Fruit fly (Drosophila melanogaster): ENCODE results near the gene Aplip1.
A peak's percentile ranks its signal among the peaks of the same experiment; 100 is the strongest.

Gene Aplip1

dm6 chr3L:1216460-1216859 lies 20.3 kb downstream of the Aplip1 start (continued):
- peak; percentile 45 for TF ChIP-seq lmd (GFP tag; IDR thresholded peaks at IDR 0.05)
- TF ChIP-seq ftz-f1 (GFP tag; optimal IDR thresholded peaks at IDR 0.05): no peak
- no peak for TF ChIP-seq CG16779 (GFP tag; IDR thresholded peaks at IDR 0.05)
- TF ChIP-seq CG11560 (tag; IDR thresholded peaks at IDR 0.05): no peak
- TF ChIP-seq Myb (GFP tag; optimal IDR thresholded peaks at IDR 0.05): no peak
- no peak for TF ChIP-seq Nf-YA (GFP tag; IDR thresholded peaks at IDR 0.05)
- TF ChIP-seq cato (GFP tag; optimal IDR thresholded peaks at IDR 0.05; ENCODE audit: borderline replicate concordance): no peak
- TF ChIP-seq CG14860 (GFP tag; IDR thresholded peaks at IDR 0.05; ENCODE audit: partially characterized antibody): no peak
- TF ChIP-seq Spps (tag; optimal IDR thresholded peaks at IDR 0.05): peak; percentile 21
- no peak for TF ChIP-seq CG34224 (GFP tag; IDR thresholded peaks at IDR 0.05; ENCODE audit: partially characterized antibody)
- no peak for TF ChIP-seq CG8089 (GFP tag; optimal IDR thresholded peaks at IDR 0.05)
- TF ChIP-seq CG13424 (tag; optimal IDR thresholded peaks at IDR 0.05): peak; percentile 42
- no peak for TF ChIP-seq corto (GFP tag; optimal IDR thresholded peaks at IDR 0.05)
- no peak for TF ChIP-seq CG2129 (GFP tag; IDR thresholded peaks at IDR 0.05; ENCODE audit: partially characterized antibody)
- no peak for TF ChIP-seq luna (GFP tag; optimal IDR thresholded peaks at IDR 0.05)
- peak; percentile 54 for TF ChIP-seq trem (tag; optimal IDR thresholded peaks at IDR 0.05)
- no peak for TF ChIP-seq HmgZ (tag; optimal IDR thresholded peaks at IDR 0.05)
- no peak for TF ChIP-seq sd (tag; optimal IDR thresholded peaks at IDR 0.05)
- no peak for TF ChIP-seq CG15479 (GFP tag; optimal IDR thresholded peaks at IDR 0.05)
- TF ChIP-seq Xbp1 (GFP tag; optimal IDR thresholded peaks at IDR 0.05): peak; percentile 36
- no peak for TF ChIP-seq Hmx (GFP tag; optimal IDR thresholded peaks at IDR 0.05)
- no peak for TF ChIP-seq her (GFP tag; optimal IDR thresholded peaks at IDR 0.05)
- no peak for TF ChIP-seq Dll (GFP tag; IDR thresholded peaks at IDR 0.05; ENCODE audit: partially characterized antibody)
- TF ChIP-seq danr (GFP tag; IDR thresholded peaks at IDR 0.05): no peak
- no peak for TF ChIP-seq CG9609 (GFP tag; optimal IDR thresholded peaks at IDR 0.05)
- no peak for TF ChIP-seq inv (GFP tag; IDR thresholded peaks at IDR 0.05; ENCODE audit: partially characterized antibody)
- peak; percentile 37 for TF ChIP-seq nerfin-1 (tag; optimal IDR thresholded peaks at IDR 0.05)
- no peak for TF ChIP-seq Doc2 (GFP tag; IDR thresholded peaks at IDR 0.05)
- no peak for TF ChIP-seq ken (GFP tag; IDR thresholded peaks at IDR 0.05)
- no peak for TF ChIP-seq CG7928 (GFP tag; optimal IDR thresholded peaks at IDR 0.05)
- peak; percentile 63 for TF ChIP-seq CG4820 (GFP tag; optimal IDR thresholded peaks at IDR 0.05)
- no peak for TF ChIP-seq CG3163 (GFP tag; optimal IDR thresholded peaks at IDR 0.05)
- no peak for TF ChIP-seq trh (GFP tag; optimal IDR thresholded peaks at IDR 0.05)
- no peak for TF ChIP-seq Nf-YC (tag; optimal IDR thresholded peaks at IDR 0.05)
- TF ChIP-seq CG17612 (GFP tag; IDR thresholded peaks at IDR 0.05): no peak
- no peak for TF ChIP-seq Neu2 (GFP tag; optimal IDR thresholded peaks at IDR 0.05; ENCODE audit: borderline replicate concordance)
- no peak for TF ChIP-seq Sox100B (GFP tag; optimal IDR thresholded peaks at IDR 0.05)
- no peak for TF ChIP-seq D (optimal IDR thresholded peaks at IDR 0.05)
- peak; percentile 48 for TF ChIP-seq D (GFP tag; optimal IDR thresholded peaks at IDR 0.05)
- no peak for TF ChIP-seq crol (GFP tag; IDR thresholded peaks at IDR 0.05)
- no peak for TF ChIP-seq peb (GFP tag; IDR thresholded peaks at IDR 0.05)
- TF ChIP-seq CG10431 (GFP tag; optimal IDR thresholded peaks at IDR 0.05): no peak
- TF ChIP-seq Blimp-1 (GFP tag; optimal IDR thresholded peaks at IDR 0.05): peak; percentile 69
- no peak for TF ChIP-seq CG16863 (GFP tag; optimal IDR thresholded peaks at IDR 0.05)
- peak; percentile 38 for TF ChIP-seq CoRest (tag; optimal IDR thresholded peaks at IDR 0.05)
- 0 out of 2 replicates have a peak, but pooled peaks have one; percentile 25 for TF ChIP-seq ssp (GFP tag; IDR thresholded peaks at IDR 0.05)
- no peak for TF ChIP-seq CG16815 (GFP tag; optimal IDR thresholded peaks at IDR 0.05)
- no peak for TF ChIP-seq CG7987 (GFP tag; optimal IDR thresholded peaks at IDR 0.05)
- peak; percentile 29 for TF ChIP-seq HHEX (GFP tag; optimal IDR thresholded peaks at IDR 0.05)
- peak; percentile 33 to 44 for TF ChIP-seq chif (GFP tag; optimal IDR thresholded peaks at IDR 0.05)
- TF ChIP-seq Ets65A (GFP tag): peak; percentile 75
- no peak for TF ChIP-seq otp (GFP tag; IDR thresholded peaks at IDR 0.05)

Measured in whole organism, embryonic.